Worm (Caenorhabditis elegans): ENCODE measurements around the gene acs-17.

The acs-17 gene

ce11 chrX:5932923-5933322, 11.4 kb downstream of the acs-17 start:
- TF ChIP-seq F26F4.8 (GFP tag; conservative IDR thresholded peaks at IDR 0.05), result no peak
- peak in 1 of 2 experiments; percentile 69 for TF ChIP-seq unc-62 (GFP tag; optimal IDR thresholded peaks at IDR 0.05 in 1 of 2)
- TF ChIP-seq unc-62 (tag; optimal IDR thresholded peaks at IDR 0.05), result no peak

ce11 chrX:5930822-5931221, 13.5 kb downstream of the acs-17 start, which contains the start of gene egl-6:
egl-6 (plus strand) TSS chrX:5931122.
- TF ChIP-seq aha-1 (tag), result peak; percentile 36
- TF ChIP-seq cey-2 (tag; optimal IDR thresholded peaks at IDR 0.05; ENCODE audit: borderline replicate concordance, insufficient read depth), result no peak

ce11 chrX:5923672-5924071, 20.6 kb downstream of the acs-17 start:
- no peak for TF ChIP-seq T26A8.4 (GFP tag; IDR thresholded peaks at IDR 0.05)
- TF ChIP-seq dmd-8 (GFP tag; IDR thresholded peaks at IDR 0.05), result no peak
- no peak for TF ChIP-seq ceh-82 (tag; optimal IDR thresholded peaks at IDR 0.05)
- no peak for TF ChIP-seq T20F7.1 (GFP tag; optimal IDR thresholded peaks at IDR 0.05)
- no peak for TF ChIP-seq daf-16 (GFP tag; optimal IDR thresholded peaks at IDR 0.05)
- no peak for TF ChIP-seq daf-16 (tag; optimal IDR thresholded peaks at IDR 0.05)
- no peak for TF ChIP-seq Y48G9A.11 (GFP tag; IDR thresholded peaks at IDR 0.05)
- TF ChIP-seq unc-130 (GFP tag; optimal IDR thresholded peaks at IDR 0.05), result no peak
- peak; percentile 91 for TF ChIP-seq aha-1 (tag)
- no peak for TF ChIP-seq sdz-12 (GFP tag; optimal IDR thresholded peaks at IDR 0.05)

- TF ChIP-seq spr-3 (GFP tag; optimal IDR thresholded peaks at IDR 0.05), result no peak
- TF ChIP-seq rbr-2 (tag; optimal IDR thresholded peaks at IDR 0.05), result no peak
- no peak for TF ChIP-seq zfp-3 (GFP tag; conservative IDR thresholded peaks at IDR 0.05)
- no peak for TF ChIP-seq daf-8 (GFP tag; IDR thresholded peaks at IDR 0.05)
- no peak for TF ChIP-seq duxl-1 (tag; optimal IDR thresholded peaks at IDR 0.05; ENCODE audit: poor library complexity)
- no peak for TF ChIP-seq daf-16 (GFP tag; optimal IDR thresholded peaks at IDR 0.05)
- no peak for TF ChIP-seq daf-16 (tag; optimal IDR thresholded peaks at IDR 0.05)
- no peak for TF ChIP-seq nhr-111 (GFP tag; optimal IDR thresholded peaks at IDR 0.05)
- TF ChIP-seq F10B5.3 (tag; optimal IDR thresholded peaks at IDR 0.05), result no peak
- TF ChIP-seq jun-1 (tag; optimal IDR thresholded peaks at IDR 0.05), result no peak
- no peak for TF ChIP-seq ZK546.5 (tag; optimal IDR thresholded peaks at IDR 0.05)
- no peak for TF ChIP-seq R02D3.7 (tag; optimal IDR thresholded peaks at IDR 0.05)
- no peak for TF ChIP-seq ZK337.2 (GFP tag; IDR thresholded peaks at IDR 0.05)
- no peak for TF ChIP-seq nhr-28 (tag; optimal IDR thresholded peaks at IDR 0.05)
- TF ChIP-seq D1046.2 (GFP tag; IDR thresholded peaks at IDR 0.05), result no peak
- no peak for TF ChIP-seq lsy-2 (tag; optimal IDR thresholded peaks at IDR 0.05)
- no peak for TF ChIP-seq mdt-29 (GFP tag; IDR thresholded peaks at IDR 0.05)
- no peak for TF ChIP-seq nhr-48 (tag; optimal IDR thresholded peaks at IDR 0.05)
Measured at ce11 chrX:5919097-5919496, 25.2 kb downstream of the acs-17 start, which contains the start of gene capa-1. capa-1 (plus strand) TSS chrX:5919397.

ce11 chrX:5917284-5917683, 27.0 kb downstream of the acs-17 start, which contains the start of gene Y23B4A.1:
Y23B4A.1 (minus strand) TSS chrX:5917384.
- TF ChIP-seq lin-38 (GFP tag; IDR thresholded peaks at IDR 0.05) (no peak), R02D3.7 (tag; optimal IDR thresholded peaks at IDR 0.05) (no peak), dpl-1 (GFP tag; optimal IDR thresholded peaks at IDR 0.05) (no peak), ceh-20 (GFP tag; IDR thresholded peaks at IDR 0.05) (no peak), mxl-2 (GFP tag; conservative IDR thresholded peaks at IDR 0.05) (no peak), F49E8.2 (tag; optimal IDR thresholded peaks at IDR 0.05; ENCODE audit: borderline replicate concordance) (no peak), T20F7.1 (GFP tag; optimal IDR thresholded peaks at IDR 0.05) (no peak), sdz-12 (GFP tag; optimal IDR thresholded peaks at IDR 0.05) (no peak), ctbp-1 (GFP tag; IDR thresholded peaks at IDR 0.05) (no peak), daf-12 (tag; optimal IDR thresholded peaks at IDR 0.05) (no peak), jun-1 (tag; optimal IDR thresholded peaks at IDR 0.05) (no peak), nhr-77 (tag; optimal IDR thresholded peaks at IDR 0.05) (no peak), fkh-10 (GFP tag; optimal IDR thresholded peaks at IDR 0.05) (no peak), vab-7 (GFP tag; IDR thresholded peaks at IDR 0.05) (no peak), unc-62 (GFP tag; optimal IDR thresholded peaks at IDR 0.05 in 1 of 2) (no peak), unc-62 (tag; optimal IDR thresholded peaks at IDR 0.05) (no peak), arid-1 (GFP tag; conservative IDR thresholded peaks at IDR 0.05) (no peak), F10B5.3 (tag; optimal IDR thresholded peaks at IDR 0.05) (no peak)

All from whole organism, L4 larva.